Fruit fly (Drosophila melanogaster) whole organism, embryonic: ENCODE data around the gene CG7739.
A peak's percentile ranks its signal among the peaks of the same experiment; 100 is the strongest.

Experiments
- B-H1 ChIP-seq: fragments of 200-800 bp; sonication (Bioruptor generic); IDR thresholded peaks from 3 replicates; pipeline ENCODE4 v1.3.6; 2022; ENCODE audit warnings: missing biosample characterization, missing genetic modification characterization
- BtbVII ChIP-seq: fragments of 200-800 bp; sonication (Bioruptor generic); optimal IDR thresholded peaks from 3 replicates; lab custom pipeline; 2017; ENCODE audit warnings: missing biosample characterization, mild to moderate bottlenecking, missing genetic modification characterization
- CG10979 ChIP-seq: fragments of 200-800 bp; sonication (Bioruptor generic); optimal IDR thresholded peaks from 2 replicates; lab custom pipeline; 2018; ENCODE audit warnings: missing biosample characterization, mild to moderate bottlenecking, missing genetic modification characterization, moderate library complexity
- CG11695 ChIP-seq: fragments of 200-800 bp; sonication (Bioruptor generic); IDR thresholded peaks from 3 replicates; pipeline ENCODE4 v1.3.6; 2022; ENCODE audit warnings: missing biosample characterization, missing genetic modification characterization
- CG1529 ChIP-seq: fragments of 200-800 bp; sonication (Bioruptor generic); optimal IDR thresholded peaks from 3 replicates; lab custom pipeline; 2018; ENCODE audit warnings: missing biosample characterization, missing genetic modification characterization
- CG15601 ChIP-seq: fragments of 200-800 bp; sonication (Bioruptor generic); optimal IDR thresholded peaks from 3 replicates; lab custom pipeline; 2019; ENCODE audit warnings: missing biosample characterization, mild to moderate bottlenecking, missing genetic modification characterization, moderate library complexity
- CG18599 ChIP-seq: fragments of 200-800 bp; sonication (Bioruptor generic); optimal IDR thresholded peaks from 3 replicates; lab custom pipeline; 2017; ENCODE audit warnings: missing biosample characterization, missing genetic modification characterization, mild to moderate bottlenecking, moderate library complexity, missing genetic modification reagents
- CG2199 ChIP-seq: fragments of 200-800 bp; sonication (Bioruptor generic); IDR thresholded peaks from 3 replicates; pipeline ENCODE4 v1.3.6; 2022; ENCODE audit warnings: missing biosample characterization, missing genetic modification characterization
- CG2678 ChIP-seq: fragments of 200-800 bp; sonication (Bioruptor generic); optimal IDR thresholded peaks from 3 replicates; lab custom pipeline; 2019; ENCODE audit warnings: missing biosample characterization, mild to moderate bottlenecking, missing genetic modification characterization, moderate library complexity
- CG30431 ChIP-seq: fragments of 200-800 bp; sonication (Bioruptor generic); optimal IDR thresholded peaks from 2 replicates; lab custom pipeline; 2017; ENCODE audit warnings: missing biosample characterization, missing genetic modification characterization
- CG34376 ChIP-seq: fragments of 200-800 bp; sonication (Bioruptor generic); optimal IDR thresholded peaks from 2 replicates; lab custom pipeline; 2018; ENCODE audit warnings: missing biosample characterization, mild to moderate bottlenecking, missing genetic modification characterization
- CG3847 ChIP-seq: fragments of 200-800 bp; sonication (Bioruptor generic); IDR thresholded peaks from 2 replicates; pipeline ENCODE4 v1.3.6; 2022; ENCODE audit warnings: missing biosample characterization, missing genetic modification characterization
- CG8290 ChIP-seq, 3 experiments: fragments of 200-800 bp; sonication (Bioruptor generic); optimal IDR thresholded peaks; 2 replicates each; lab custom pipeline; 2016 to 2019; ENCODE audit warnings: missing biosample characterization in 3 of 3, missing genetic modification characterization in 3 of 3, mild to moderate bottlenecking in 2 of 3, moderate library complexity in 1 of 3
- Dip2 ChIP-seq: fragments of 200-800 bp; sonication (Bioruptor generic); IDR thresholded peaks from 2 replicates; pipeline ENCODE4 v1.3.6; 2022; ENCODE audit warnings: missing biosample characterization, missing genetic modification characterization
- GATAe ChIP-seq: fragments of 200-800 bp; sonication (Bioruptor generic); conservative IDR thresholded peaks from 2 replicates; pipeline ENCODE4 v1.3.6; 2022; ENCODE audit warnings: missing biosample characterization, missing genetic modification characterization
- Kr ChIP-seq: fragments of 200-800 bp; sonication (Bioruptor generic); optimal IDR thresholded peaks from 2 replicates; lab custom pipeline; 2017; ENCODE audit warnings: missing biosample characterization, mild to moderate bottlenecking, missing genetic modification characterization
- Med ChIP-seq: fragments of 200-800 bp; sonication (Bioruptor generic); peaks from one replicate; lab custom pipeline; 2016; ENCODE audit warnings: missing biosample characterization, missing genetic modification characterization, mild to moderate bottlenecking, inconsistent platforms, moderate library complexity
- Meics ChIP-seq: fragments of 200-800 bp; sonication (Bioruptor generic); optimal IDR thresholded peaks from 2 replicates; lab custom pipeline; 2017; ENCODE audit warnings: missing biosample characterization, mild to moderate bottlenecking, missing genetic modification characterization
- Rfx ChIP-seq: fragments of 200-800 bp; sonication (Bioruptor generic); IDR thresholded peaks from 2 replicates; pipeline ENCODE4 v1.3.6; 2022; ENCODE audit warnings: missing biosample characterization, missing genetic modification characterization
- bigmax ChIP-seq: fragments of 200-800 bp; sonication (Bioruptor generic); optimal IDR thresholded peaks from 2 replicates; lab custom pipeline; 2018; ENCODE audit warnings: missing biosample characterization, mild to moderate bottlenecking, missing genetic modification characterization
- cad ChIP-seq: fragments of >200 bp; optimal IDR thresholded peaks from 2 replicates; lab custom pipeline; 2017; ENCODE audit warnings: missing biosample characterization, missing genetic modification characterization
- cwo ChIP-seq: fragments of 200-800 bp; sonication (Bioruptor generic); optimal IDR thresholded peaks from 3 replicates; lab custom pipeline; 2017; ENCODE audit warnings: missing biosample characterization, missing genetic modification characterization, mild to moderate bottlenecking, moderate library complexity, missing genetic modification reagents
- dpn ChIP-seq, 2 experiments: fragments of 200-800 bp; sonication (Bioruptor generic); optimal IDR thresholded peaks; 3 replicates each; lab custom pipeline; 2016; ENCODE audit warnings: missing biosample characterization in 2 of 2, missing genetic modification characterization in 2 of 2
- exex ChIP-seq: fragments of 200-800 bp; sonication (Bioruptor generic); optimal IDR thresholded peaks from 4 replicates; lab custom pipeline; 2018; ENCODE audit warnings: missing biosample characterization, mild to moderate bottlenecking, missing genetic modification characterization, moderate library complexity
- fd3F ChIP-seq: fragments of 200-800 bp; sonication (Bioruptor generic); optimal IDR thresholded peaks from 2 replicates; lab custom pipeline; 2018; ENCODE audit warnings: missing biosample characterization, mild to moderate bottlenecking, missing genetic modification characterization, moderate library complexity
- gcm ChIP-seq: fragments of 200-800 bp; sonication (Bioruptor generic); optimal IDR thresholded peaks from 2 replicates; lab custom pipeline; 2019; ENCODE audit warnings: missing biosample characterization, mild to moderate bottlenecking, missing genetic modification characterization, moderate library complexity
- gt ChIP-seq: fragments of 200-800 bp; sonication (Bioruptor generic); IDR thresholded peaks from 2 replicates; pipeline ENCODE4 v1.3.6; 2022; ENCODE audit warnings: missing biosample characterization, missing genetic modification characterization
- lab ChIP-seq: fragments of 200-800 bp; sonication (Bioruptor generic); optimal IDR thresholded peaks from 3 replicates; lab custom pipeline; 2017; ENCODE audit warnings: missing biosample characterization, missing genetic modification characterization, mild to moderate bottlenecking, moderate library complexity, missing genetic modification reagents
- lilli ChIP-seq: fragments of 200-800 bp; sonication (Bioruptor generic); optimal IDR thresholded peaks from 3 replicates; lab custom pipeline; 2016; ENCODE audit warnings: missing biosample characterization, missing genetic modification characterization
- mirr ChIP-seq: fragments of 200-800 bp; sonication (Bioruptor generic); optimal IDR thresholded peaks from 3 replicates; lab custom pipeline; 2018; ENCODE audit warnings: missing biosample characterization, mild to moderate bottlenecking, missing genetic modification characterization
- run ChIP-seq: fragments of 200-800 bp; sonication (Bioruptor generic); optimal IDR thresholded peaks from 3 replicates; lab custom pipeline; 2018; ENCODE audit warnings: missing biosample characterization, mild to moderate bottlenecking, missing genetic modification characterization
- sens ChIP-seq: fragments of 200-800 bp; sonication (Bioruptor generic); peaks from one replicate; lab custom pipeline; 2016; ENCODE audit warnings: missing biosample characterization, missing genetic modification characterization
- slou ChIP-seq: fragments of 200-800 bp; sonication (Bioruptor generic); optimal IDR thresholded peaks from 3 replicates; lab custom pipeline; 2016; ENCODE audit warnings: missing biosample characterization, missing genetic modification characterization
- sna ChIP-seq: fragments of 200-800 bp; sonication (Bioruptor generic); IDR thresholded peaks from 2 replicates; pipeline ENCODE4 v1.3.6; 2022; ENCODE audit warnings: missing biosample characterization, missing genetic modification characterization; ENCODE audit not compliant: partially characterized antibody
- sqz ChIP-seq: fragments of 200-800 bp; sonication (Bioruptor generic); optimal IDR thresholded peaks from 3 replicates; lab custom pipeline; 2018; ENCODE audit warnings: missing biosample characterization, mild to moderate bottlenecking, missing genetic modification characterization
- stc ChIP-seq: fragments of 200-800 bp; sonication (Bioruptor generic); IDR thresholded peaks from 2 replicates; pipeline ENCODE4 v1.3.6; 2022; ENCODE audit warnings: missing biosample characterization, missing genetic modification characterization
- sug ChIP-seq: fragments of 200-800 bp; optimal IDR thresholded peaks from 2 replicates; lab custom pipeline; 2019; ENCODE audit warnings: missing biosample characterization, mild to moderate bottlenecking, missing genetic modification characterization, moderate library complexity
- tio ChIP-seq: fragments of 200-800 bp; sonication (Bioruptor generic); optimal IDR thresholded peaks from 2 replicates; lab custom pipeline; 2017; ENCODE audit warnings: missing biosample characterization, missing genetic modification characterization, inconsistent platforms
- twi ChIP-seq: fragments of 200-800 bp; optimal IDR thresholded peaks from 2 replicates; lab custom pipeline; 2019; ENCODE audit warnings: missing biosample characterization, mild to moderate bottlenecking, missing genetic modification characterization, moderate library complexity
- unpg ChIP-seq: fragments of 200-800 bp; sonication (Bioruptor generic); optimal IDR thresholded peaks from 3 replicates; lab custom pipeline; 2018; ENCODE audit warnings: missing biosample characterization, mild to moderate bottlenecking, missing genetic modification characterization, moderate library complexity

The CG7739 gene

dm6 chr3L:15519920-15520319 lies 42.9 kb downstream of the CG7739 start:
- TF ChIP-seq BtbVII (GFP tag; lab: Kevin White, UChicago) (peak; percentile 22), gt (GFP tag; lab: Robert Waterston, UW) (no peak), Kr (GFP tag; lab: Kevin White, UChicago) (no peak), CG1529 (GFP tag; lab: Kevin White, UChicago) (no peak), exex (tag; lab: Kevin White, UChicago) (peak; percentile 94), twi (tag; lab: Kevin White, UChicago) (no peak), sna (no peak), CG2678 (tag; lab: Kevin White, UChicago) (peak; percentile 66), cad (no peak), gcm (no peak), CG3847 (GFP tag; lab: Robert Waterston, UW) (no peak), Meics (GFP tag; lab: Kevin White, UChicago) (peak; percentile 10), CG10979 (tag; lab: Kevin White, UChicago) (no peak), lilli (GFP tag; lab: Kevin White, UChicago) (no peak), bigmax (peak; percentile 74), sens (GFP tag; lab: Kevin White, UChicago) (peak; percentile 57), sug (tag; lab: Kevin White, UChicago) (peak; percentile 54), CG34376 (peak; percentile 62), Rfx (GFP tag; lab: Robert Waterston, UW) (no peak), B-H1 (GFP tag; lab: Robert Waterston, UW) (no peak), CG30431 (GFP tag; lab: Kevin White, UChicago) (no peak), sqz (GFP tag; lab: Kevin White, UChicago) (no peak), unpg (GFP tag; lab: Kevin White, UChicago) (no peak), CG11695 (GFP tag; lab: Robert Waterston, UW) (no peak), run (tag; lab: Kevin White, UChicago) (no peak), fd3F (GFP tag; lab: Kevin White, UChicago) (no peak), Dip2 (GFP tag; lab: Robert Waterston, UW) (no peak)

- peak; percentile 9 for TF ChIP-seq CG18599 (GFP tag; lab: Kevin White, UChicago)
- TF ChIP-seq cwo (GFP tag; lab: Kevin White, UChicago): peak; percentile 30
- TF ChIP-seq Meics (GFP tag; lab: Kevin White, UChicago): peak; percentile 46
- no peak for TF ChIP-seq CG10979 (tag; lab: Kevin White, UChicago)
- no peak for TF ChIP-seq bigmax
These were observed 43.4 kb downstream of the CG7739 start, which contains the start of gene mex1 for dm6 chr3L:15519492-15519891. Gene mex1 (minus strand): TSS chr3L:15519592.

- peak; percentile 32 for TF ChIP-seq CG15601
- peak; percentile 3 for TF ChIP-seq sug (tag; lab: Kevin White, UChicago)
- TF ChIP-seq mirr (GFP tag; lab: Kevin White, UChicago): peak; percentile 63
- 0 out of 2 replicates have a peak, but pooled peaks have one; percentile 19 for TF ChIP-seq stc (GFP tag; lab: Robert Waterston, UW)
- TF ChIP-seq CG2199 (GFP tag; lab: Robert Waterston, UW): 0 out of 3 replicates have a peak, but pooled peaks have one; percentile 56
- no peak for TF ChIP-seq tio
- peak; percentile 76 for TF ChIP-seq exex (tag; lab: Kevin White, UChicago)
- TF ChIP-seq CG8290 (GFP tag; optimal IDR thresholded peaks at IDR 0.05; lab: Kevin White, UChicago): no peak
- TF ChIP-seq CG8290 (tag; optimal IDR thresholded peaks at IDR 0.05; lab: Kevin White, UChicago): peak in 1 of 2 experiments; percentile 17
- TF ChIP-seq dpn (GFP tag; optimal IDR thresholded peaks at IDR 0.05; lab: Kevin White, UChicago): no peak
- peak; percentile 4 for TF ChIP-seq lab (GFP tag; lab: Kevin White, UChicago)
- peak; percentile 42 for TF ChIP-seq GATAe (GFP tag; lab: Robert Waterston, UW)
- peak; percentile 12 for TF ChIP-seq CG34376
- TF ChIP-seq slou (GFP tag; lab: Kevin White, UChicago): no peak
- peak; percentile 29 for TF ChIP-seq Med
These were observed 44.5 kb downstream of the CG7739 start for dm6 chr3L:15518344-15518743.
